Fruit fly (Drosophila melanogaster) whole organism: ENCODE measurements around the gene Or33a.

ENCODE experiments used
- Dll ChIP-seq: fragments of >200 bp; optimal IDR thresholded peaks from 2 replicates; lab custom pipeline; 2017
- EcR ChIP-seq, 2 experiments: fragments of >200 bp; optimal IDR thresholded peaks; 2 replicates each; lab custom pipeline; 2017; ENCODE audit warnings: missing biosample characterization in 2 of 2, missing genetic modification characterization in 2 of 2, missing genetic modification reagents in 2 of 2
- pan ChIP-seq: fragments of >200 bp; optimal IDR thresholded peaks from 2 replicates; lab custom pipeline; 2017
- psq ChIP-seq: fragments of >200 bp; optimal IDR thresholded peaks from 2 replicates; lab custom pipeline; 2017
- usp ChIP-seq: fragments of >200 bp; optimal IDR thresholded peaks from 2 replicates; lab custom pipeline; 2017; ENCODE audit warnings: missing biosample characterization, missing genetic modification characterization, mixed read lengths

DNA sequence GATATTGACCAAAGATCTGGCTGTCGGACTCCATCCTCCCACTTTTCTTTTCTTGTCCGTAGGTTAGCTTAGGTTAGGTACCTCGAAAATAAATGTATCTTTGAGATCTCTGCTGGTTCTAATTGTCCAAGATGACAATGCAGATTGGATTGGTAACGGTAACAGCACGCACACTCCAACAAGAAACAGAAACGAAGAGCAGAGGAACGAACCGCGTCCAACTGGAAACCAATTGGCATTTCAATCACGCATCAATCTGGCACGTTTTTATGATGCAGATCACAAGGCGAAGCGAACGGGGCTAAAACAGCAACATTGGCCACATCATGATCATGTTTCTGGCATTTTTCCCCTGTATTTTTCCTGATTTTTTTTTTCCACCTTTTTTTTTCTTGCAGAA is 21.5 kb downstream of the Or33a start:
- TF ChIP-seq pan (lab: Kevin White, UChicago) (no peak), psq (lab: Kevin White, UChicago) (no peak), usp (GFP tag; lab: Kevin White, UChicago) (no peak), EcR (GFP tag; optimal IDR thresholded peaks at IDR 0.05; lab: Kevin White, UChicago) (no peak), Dll (lab: Kevin White, UChicago) (no peak)
